Fruit fly (Drosophila melanogaster) whole organism, larva: ENCODE data around the gene CG33284.

ENCODE experiments used
- noc ChIP-seq: fragments of 200-800 bp; sonication (Bioruptor generic); optimal IDR thresholded peaks from 3 replicates; lab custom pipeline; 2019; ENCODE audit warnings: missing biosample characterization, mild to moderate bottlenecking, missing genetic modification characterization, moderate library complexity

CG33284 gene

dm6 chr3L:21129682-21130081, 6.1 kb downstream of the CG33284 start:
- no peak for TF ChIP-seq noc (tag; lab: Kevin White, UChicago)

dm6 chr3L:21130839-21131410, 7.4 kb downstream of the CG33284 start, which contains the start of gene ko:
TSS of gene ko (minus strand) at chr3L:21131159.
- TF ChIP-seq noc (tag; lab: Kevin White, UChicago), result no peak

dm6 chr3L:21131427-21131826, 7.9 kb downstream of the CG33284 start, which contains the start of gene ICA69:
TSS of gene ICA69 (plus strand) at chr3L:21131446.
- no peak for TF ChIP-seq noc (tag; lab: Kevin White, UChicago)

dm6 chr3L:21135850-21136249, 12.3 kb downstream of the CG33284 start:
- no peak for TF ChIP-seq noc (tag; lab: Kevin White, UChicago)

dm6 chr3L:21136253-21136652, 12.7 kb downstream of the CG33284 start, which contains the start of gene CG10565:
TSS of gene CG10565 (minus strand) at chr3L:21136353.
- no peak for TF ChIP-seq noc (tag; lab: Kevin White, UChicago)

dm6 chr3L:21145841-21146395, 22.4 kb downstream of the CG33284 start:
- TF ChIP-seq noc (tag; lab: Kevin White, UChicago), result no peak

dm6 chr3L:21171905-21172304, 48.4 kb downstream of the CG33284 start, which contains the start of gene Ac78C:
TSS of gene Ac78C (minus strand) at chr3L:21171930.
- peak; percentile 93 for TF ChIP-seq noc (tag; lab: Kevin White, UChicago)

dm6 chr3L:21172527-21173253, 49.1 kb downstream of the CG33284 start, which contains the start of the genes chb and AsnS:
TSS of gene chb (plus strand) at chr3L:21172853.
TSS of gene AsnS (plus strand) at chr3L:21173118.
- TF ChIP-seq noc (tag; lab: Kevin White, UChicago), result peak; percentile 95
